Fruit fly (Drosophila melanogaster): Measurements from ENCODE around the gene CG13050.

The CG13050 gene

DNA sequence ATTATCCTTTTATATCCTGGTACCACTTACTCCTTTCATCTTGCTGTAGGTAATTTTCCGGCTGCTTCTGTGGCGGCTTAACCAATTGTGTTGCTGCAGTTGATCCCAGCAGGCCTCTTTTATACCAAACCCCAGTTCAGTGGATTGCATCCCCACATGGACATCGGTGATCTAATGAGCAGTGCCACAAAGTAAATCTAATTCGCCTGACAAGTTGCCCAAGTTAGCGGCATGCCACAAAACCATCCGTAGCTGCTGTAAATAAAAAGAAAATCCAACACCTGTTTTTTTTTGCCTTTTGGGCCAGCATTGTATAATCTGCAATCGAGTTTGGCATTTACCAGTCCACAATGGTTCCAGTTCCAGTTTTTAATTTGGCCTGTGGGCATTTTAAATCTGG is at the start of gene CG13050:
CG13050 (minus strand) TSS at position 101 of the 400 bp plus-strand sequence.
- no peak for TF ChIP-seq Smox (GFP tag; optimal IDR thresholded peaks at IDR 0.05)
- TF ChIP-seq achi (GFP tag; optimal IDR thresholded peaks at IDR 0.05): no peak
- no peak for TF ChIP-seq ss (GFP tag; optimal IDR thresholded peaks at IDR 0.05)
- TF ChIP-seq Hr4 (GFP tag; optimal IDR thresholded peaks at IDR 0.05): no peak
- TF ChIP-seq CG3032 (tag; optimal IDR thresholded peaks at IDR 0.05): no peak
- TF ChIP-seq CG15336 (GFP tag; IDR thresholded peaks at IDR 0.05): no peak

- TF ChIP-seq CG1621 (tag; optimal IDR thresholded peaks at IDR 0.05) (peak; percentile 15), lz (GFP tag; optimal IDR thresholded peaks at IDR 0.05) (no peak), topi (GFP tag; optimal IDR thresholded peaks at IDR 0.05) (no peak), CG15336 (GFP tag; IDR thresholded peaks at IDR 0.05) (peak; percentile 93), CG8632 (GFP tag; optimal IDR thresholded peaks at IDR 0.05) (peak; percentile 4), CG11902 (GFP tag; optimal IDR thresholded peaks at IDR 0.05) (no peak), Sox15 (GFP tag; optimal IDR thresholded peaks at IDR 0.05) (no peak), esn (GFP tag; optimal IDR thresholded peaks at IDR 0.05) (no peak), cyc (GFP tag; optimal IDR thresholded peaks at IDR 0.05) (no peak), CG9139 (GFP tag; optimal IDR thresholded peaks at IDR 0.05) (no peak), CG11762 (GFP tag; optimal IDR thresholded peaks at IDR 0.05; ENCODE audit: insufficient read depth) (peak; percentile 43), ss (GFP tag; optimal IDR thresholded peaks at IDR 0.05) (no peak), salr (GFP tag; optimal IDR thresholded peaks at IDR 0.05) (peak; percentile 42 to 64), pdm3 (GFP tag; optimal IDR thresholded peaks at IDR 0.05) (peak; percentile 73), eg (GFP tag; IDR thresholded peaks at IDR 0.05) (peak; percentile 23; the same call in 1 of the 3 replicates), dac (GFP tag; optimal IDR thresholded peaks at IDR 0.05) (peak; percentile 35), CG16779 (tag; optimal IDR thresholded peaks at IDR 0.05) (peak; percentile 10), CG4318 (GFP tag; optimal IDR thresholded peaks at IDR 0.05) (peak; percentile 78), acj6 (GFP tag; optimal IDR thresholded peaks at IDR 0.05) (peak; percentile 50), fkh (GFP tag; optimal IDR thresholded peaks at IDR 0.05) (peak; percentile 67), CG6163 (GFP tag; IDR thresholded peaks at IDR 0.05) (0 out of 3 replicates have a peak, but pooled peaks have one; percentile 42), CG8119 (GFP tag; IDR thresholded peaks at IDR 0.05) (peak; percentile 89), CG6854 (GFP tag; optimal IDR thresholded peaks at IDR 0.05) (no peak), dsx (GFP tag; optimal IDR thresholded peaks at IDR 0.05; ENCODE audit: poor library complexity, severe bottlenecking) (no peak), Lpt (GFP tag; optimal IDR thresholded peaks at IDR 0.05) (peak; percentile 65), Met (GFP tag; optimal IDR thresholded peaks at IDR 0.05) (peak; percentile 9), fd85E (GFP tag; optimal IDR thresholded peaks at IDR 0.05) (no peak), CG34406 (GFP tag; optimal IDR thresholded peaks at IDR 0.05) (no peak), CG3032 (tag; optimal IDR thresholded peaks at IDR 0.05) (peak; percentile 32), CG6792 (GFP tag; optimal IDR thresholded peaks at IDR 0.05) (peak; percentile 21), Sox102F (GFP tag; optimal IDR thresholded peaks at IDR 0.05) (no peak), CG6808 (GFP tag; optimal IDR thresholded peaks at IDR 0.05) (peak; percentile 40), spab (GFP tag; optimal IDR thresholded peaks at IDR 0.05) (no peak), Eip93F (GFP tag; optimal IDR thresholded peaks at IDR 0.05) (no peak), Hr38 (GFP tag; optimal IDR thresholded peaks at IDR 0.05) (peak; percentile 5), achi (GFP tag; optimal IDR thresholded peaks at IDR 0.05) (peak; percentile 61), CG32006 (GFP tag; optimal IDR thresholded peaks at IDR 0.05) (peak; percentile 85), CG6276 (GFP tag; optimal IDR thresholded peaks at IDR 0.05) (peak; percentile 79), Eip78C (GFP tag) (peak; percentile 70), Sox14 (GFP tag; optimal IDR thresholded peaks at IDR 0.05) (peak; percentile 39), CG8319 (GFP tag; optimal IDR thresholded peaks at IDR 0.05) (no peak), CG11294 (GFP tag; IDR thresholded peaks at IDR 0.05) (peak; percentile 48; the same call in 1 of the 2 replicates), net (GFP tag; optimal IDR thresholded peaks at IDR 0.05) (peak; percentile 72), CG31627 (GFP tag; optimal IDR thresholded peaks at IDR 0.05) (no peak), Smox (GFP tag; optimal IDR thresholded peaks at IDR 0.05) (no peak), Ets96B (tag; optimal IDR thresholded peaks at IDR 0.05) (peak; percentile 71), CG3919 (GFP tag; optimal IDR thresholded peaks at IDR 0.05) (peak; percentile 44)
Observed at dm6 chr3L:16328207-16328891, 49.3 kb upstream of the CG13050 start, which contains the start of gene CG13058. CG13058 (plus strand) TSS chr3L:16328841.
